Fruit fly (Drosophila melanogaster) whole organism, wandering third instar larva: ENCODE results near the gene CG10650.
A peak's percentile ranks its signal among the peaks of the same experiment; 100 is the strongest.

Experiments used
- Abd-B ChIP-seq: fragments of >200 bp; optimal IDR thresholded peaks from 2 replicates; lab custom pipeline; 2017; ENCODE audit warnings: missing biosample characterization, missing genetic modification characterization
- CrebA ChIP-seq: fragments of 200-800 bp; sonication (Bioruptor generic); optimal IDR thresholded peaks from 2 replicates; lab custom pipeline; 2016; ENCODE audit warnings: missing biosample characterization, mild to moderate bottlenecking, missing genetic modification characterization, borderline replicate concordance
- Dfd ChIP-seq: fragments of >200 bp; optimal IDR thresholded peaks from 2 replicates; lab custom pipeline; 2017; ENCODE audit warnings: missing biosample characterization, missing genetic modification characterization
- GATAd ChIP-seq: sonication (Bioruptor generic); optimal IDR thresholded peaks from 2 replicates; lab custom pipeline; 2016; ENCODE audit warnings: missing biosample characterization, missing genetic modification characterization
- Hr83 ChIP-seq: fragments of 200-300 bp; sonication (Bioruptor generic); optimal IDR thresholded peaks from 2 replicates; lab custom pipeline; 2016; ENCODE audit warnings: missing biosample characterization, mild to moderate bottlenecking, missing genetic modification characterization, moderate library complexity; ENCODE audit not compliant: poor library complexity, severe bottlenecking
- Jra ChIP-seq: sonication (Bioruptor generic); optimal IDR thresholded peaks from 2 replicates; lab custom pipeline; 2016; ENCODE audit warnings: missing biosample characterization, missing genetic modification characterization
- Rel ChIP-seq, 2 experiments: fragments of 200-800 bp; sonication (Bioruptor generic) in 1 of 2; optimal IDR thresholded peaks; 2 replicates in 1 of 2; 3 replicates in 1 of 2; lab custom pipeline; 2016 to 2019; ENCODE audit warnings: mild to moderate bottlenecking in 2 of 2, missing biosample characterization in 2 of 2, missing genetic modification characterization in 2 of 2, moderate library complexity in 1 of 2
- dl ChIP-seq, 2 experiments: fragments of 175-275, 200-275 bp in 1 of 2; fragments of 200-275 bp in 1 of 2; sonication (Bioruptor generic); optimal IDR thresholded peaks; lab custom pipeline; 2018; ENCODE audit warnings: mild to moderate bottlenecking in 2 of 2, missing biosample characterization in 2 of 2, missing genetic modification characterization in 2 of 2, moderate library complexity in 2 of 2; ENCODE audit not compliant: partially characterized antibody in 2 of 2, insufficient read depth in 1 of 2
- ey ChIP-seq: fragments of 200-800 bp; sonication (Bioruptor generic); optimal IDR thresholded peaks from 2 replicates; lab custom pipeline; 2016; ENCODE audit warnings: missing biosample characterization, missing genetic modification characterization
- h ChIP-seq: fragments of 200-800 bp; sonication (Bioruptor generic); optimal IDR thresholded peaks from 3 replicates; lab custom pipeline; 2016; ENCODE audit warnings: missing biosample characterization, mild to moderate bottlenecking, missing genetic modification characterization
- lola ChIP-seq: fragments of >200 bp; optimal IDR thresholded peaks from 2 replicates; lab custom pipeline; 2017; ENCODE audit warnings: missing biosample characterization, missing genetic modification characterization
- pan ChIP-seq: fragments of >200 bp; optimal IDR thresholded peaks from 2 replicates; lab custom pipeline; 2017
- psq ChIP-seq: fragments of 200-800 bp; sonication (Bioruptor generic); optimal IDR thresholded peaks from 3 replicates; lab custom pipeline; 2017; ENCODE audit warnings: missing biosample characterization, mild to moderate bottlenecking, missing genetic modification characterization, moderate library complexity
- usp ChIP-seq: fragments of >200 bp; optimal IDR thresholded peaks from 2 replicates; lab custom pipeline; 2017; ENCODE audit warnings: missing biosample characterization, missing genetic modification characterization

DNA sequence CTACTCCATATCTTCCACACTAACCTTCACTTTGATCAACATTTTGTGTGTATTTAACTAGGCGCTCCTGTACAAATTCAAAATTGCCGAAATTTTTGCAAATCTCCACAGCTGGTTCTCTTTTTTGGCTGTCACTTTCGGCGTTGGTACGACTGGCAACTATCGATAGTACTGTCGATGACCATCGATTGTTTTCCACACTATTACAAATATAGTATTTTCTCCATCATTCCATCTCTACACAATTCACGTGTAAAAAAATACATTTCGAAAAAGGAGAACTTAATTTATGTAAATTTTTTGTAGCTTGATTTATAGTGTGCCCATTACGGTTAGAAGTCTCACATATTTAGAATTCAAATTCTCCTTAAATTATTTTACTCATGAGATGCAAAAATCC lies 44.1 kb downstream of the CG10650 start, which contains the start of gene Nedd8:
- TF ChIP-seq Abd-B (GFP tag; lab: Kevin White, UChicago) = no peak
- no peak for TF ChIP-seq pan (lab: Kevin White, UChicago)
- TF ChIP-seq h (GFP tag; lab: Kevin White, UChicago) = no peak
- TF ChIP-seq lola (GFP tag; lab: Kevin White, UChicago) = no peak
- TF ChIP-seq Dfd (GFP tag; lab: Kevin White, UChicago) = no peak
- TF ChIP-seq dl (GFP tag; optimal IDR thresholded peaks at IDR 0.05; lab: Kevin White, UChicago; ENCODE audit: insufficient read depth in 1 of 2, partially characterized antibody in 2 of 2) = no peak
- peak; percentile 10 for TF ChIP-seq Hr83
- no peak for TF ChIP-seq usp
- no peak for TF ChIP-seq CrebA (GFP tag; lab: Kevin White, UChicago)
- peak; percentile 33 for TF ChIP-seq Jra
- TF ChIP-seq ey = no peak
- TF ChIP-seq psq (GFP tag; lab: Kevin White, UChicago) = no peak
- no peak for TF ChIP-seq GATAd (GFP tag; lab: Kevin White, UChicago)
- TF ChIP-seq Rel (GFP tag; optimal IDR thresholded peaks at IDR 0.05; lab: Kevin White, UChicago) = no peak
- TF ChIP-seq Rel (tag; optimal IDR thresholded peaks at IDR 0.05; lab: Kevin White, UChicago) = peak; percentile 25
